Fruit fly (Drosophila melanogaster) whole organism, embryonic: ENCODE data around the gene VhaPPA1-2.

Experiments
- Abd-B ChIP-seq: fragments of 200-800 bp; sonication (Bioruptor generic); optimal IDR thresholded peaks from 2 replicates; lab custom pipeline; 2018; ENCODE audit warnings: missing biosample characterization, mild to moderate bottlenecking, missing genetic modification characterization, moderate library complexity
- Antp ChIP-seq: fragments of 200-800 bp; sonication (Bioruptor generic); optimal IDR thresholded peaks from 3 replicates; lab custom pipeline; 2016; ENCODE audit warnings: missing biosample characterization, missing genetic modification characterization
- Bgb ChIP-seq: fragments of 200-800 bp; sonication (Bioruptor generic); IDR thresholded peaks from 2 replicates; pipeline ENCODE4 v1.3.6; 2022; ENCODE audit warnings: missing biosample characterization, missing genetic modification characterization; ENCODE audit not compliant: partially characterized antibody
- CG10267 ChIP-seq: fragments of 200-800 bp; sonication (Bioruptor generic); optimal IDR thresholded peaks from 2 replicates; lab custom pipeline; 2018; ENCODE audit warnings: missing biosample characterization, mild to moderate bottlenecking, missing genetic modification characterization, moderate library complexity
- CG11085 ChIP-seq: fragments of 200-800 bp; sonication (Bioruptor generic); IDR thresholded peaks from 2 replicates; pipeline ENCODE4 v1.3.6; 2022; ENCODE audit warnings: missing biosample characterization, missing genetic modification characterization
- CG12104 ChIP-seq: fragments of 200-800 bp; sonication (Bioruptor generic); optimal IDR thresholded peaks from 3 replicates; lab custom pipeline; 2016; ENCODE audit warnings: missing biosample characterization, missing genetic modification characterization
- CG12744 ChIP-seq: fragments of 200-800 bp; sonication (Bioruptor generic); optimal IDR thresholded peaks from 2 replicates; lab custom pipeline; 2016; ENCODE audit warnings: missing biosample characterization, missing genetic modification characterization
- CG14710 ChIP-seq: fragments of 200-800 bp; sonication (Bioruptor generic); optimal IDR thresholded peaks from 3 replicates; lab custom pipeline; 2019; ENCODE audit warnings: missing biosample characterization, mild to moderate bottlenecking, missing genetic modification characterization, moderate library complexity
- CG15011 ChIP-seq: fragments of 200-800 bp; sonication (Bioruptor generic); optimal IDR thresholded peaks from 3 replicates; lab custom pipeline; 2018; ENCODE audit warnings: missing biosample characterization, mild to moderate bottlenecking, missing genetic modification characterization
- CG15479 ChIP-seq: fragments of 200-800 bp; sonication (Bioruptor generic); optimal IDR thresholded peaks from 3 replicates; lab custom pipeline; 2019; ENCODE audit warnings: missing biosample characterization, mild to moderate bottlenecking, missing genetic modification characterization, moderate library complexity
- CG18599 ChIP-seq: fragments of 200-800 bp; sonication (Bioruptor generic); optimal IDR thresholded peaks from 3 replicates; lab custom pipeline; 2017; ENCODE audit warnings: missing biosample characterization, missing genetic modification characterization, mild to moderate bottlenecking, moderate library complexity, missing genetic modification reagents
- CG30431 ChIP-seq: fragments of 200-800 bp; sonication (Bioruptor generic); optimal IDR thresholded peaks from 2 replicates; lab custom pipeline; 2017; ENCODE audit warnings: missing biosample characterization, missing genetic modification characterization
- CG31365 ChIP-seq: fragments of 200-800 bp; sonication (Bioruptor generic); optimal IDR thresholded peaks from 2 replicates; lab custom pipeline; 2018; ENCODE audit warnings: missing biosample characterization, mild to moderate bottlenecking, missing genetic modification characterization
- CG31388 ChIP-seq: fragments of 200-800 bp; sonication (Bioruptor generic); optimal IDR thresholded peaks from 2 replicates; lab custom pipeline; 2016; ENCODE audit warnings: missing biosample characterization, missing genetic modification characterization
- CG32532 ChIP-seq: fragments of 200-800 bp; sonication (Bioruptor generic); IDR thresholded peaks from 2 replicates; pipeline ENCODE4 v1.3.6; 2022; ENCODE audit warnings: missing biosample characterization, missing genetic modification characterization
- CG33213 ChIP-seq: fragments of 200-800 bp; sonication (Bioruptor generic); optimal IDR thresholded peaks from 3 replicates; lab custom pipeline; 2016; ENCODE audit warnings: missing biosample characterization, missing genetic modification characterization
- CG3995 ChIP-seq: fragments of 200-800 bp; sonication (Bioruptor generic); optimal IDR thresholded peaks from 3 replicates; lab custom pipeline; 2016; ENCODE audit warnings: missing biosample characterization, missing genetic modification characterization
- CG4404 ChIP-seq: fragments of 200-800 bp; sonication (Bioruptor generic); IDR thresholded peaks from 2 replicates; pipeline ENCODE4 v1.3.6; 2022; ENCODE audit warnings: missing biosample characterization, missing genetic modification characterization
- CG4617 ChIP-seq: fragments of 200-800 bp; sonication (Bioruptor generic); optimal IDR thresholded peaks from 3 replicates; lab custom pipeline; 2016; ENCODE audit warnings: missing biosample characterization, missing genetic modification characterization, borderline replicate concordance
- CG4854 ChIP-seq: fragments of 200-800 bp; sonication (Bioruptor generic); optimal IDR thresholded peaks from 2 replicates; lab custom pipeline; 2016; ENCODE audit warnings: missing biosample characterization, missing genetic modification characterization, inconsistent platforms
- CG5245 ChIP-seq: fragments of 200-800 bp; sonication (Bioruptor generic); optimal IDR thresholded peaks from 3 replicates; lab custom pipeline; 2016; ENCODE audit warnings: missing biosample characterization, missing genetic modification characterization
- CG8089 ChIP-seq: fragments of 200-800 bp; sonication (Bioruptor generic); optimal IDR thresholded peaks from 3 replicates; lab custom pipeline; 2016; ENCODE audit warnings: missing biosample characterization, missing genetic modification characterization
- CG8924 ChIP-seq: fragments of 200-800 bp; optimal IDR thresholded peaks from 3 replicates; lab custom pipeline; 2019; ENCODE audit warnings: missing biosample characterization, mild to moderate bottlenecking, missing genetic modification characterization, moderate library complexity
- CG9817 ChIP-seq: fragments of 200-800 bp; sonication (Bioruptor generic); optimal IDR thresholded peaks from 2 replicates; lab custom pipeline; 2018; ENCODE audit warnings: missing biosample characterization, mild to moderate bottlenecking, missing genetic modification characterization, moderate library complexity
- Deaf1 ChIP-seq: fragments of 200-800 bp; optimal IDR thresholded peaks from 3 replicates; lab custom pipeline; 2019; ENCODE audit warnings: missing biosample characterization, mild to moderate bottlenecking, missing genetic modification characterization, moderate library complexity
- Dip2 ChIP-seq: fragments of 200-800 bp; sonication (Bioruptor generic); IDR thresholded peaks from 2 replicates; pipeline ENCODE4 v1.3.6; 2022; ENCODE audit warnings: missing biosample characterization, missing genetic modification characterization
- ERR ChIP-seq: fragments of 200-800 bp; sonication (Bioruptor generic); optimal IDR thresholded peaks from 2 replicates; lab custom pipeline; 2016; ENCODE audit warnings: missing biosample characterization, missing genetic modification characterization
- HHEX ChIP-seq: fragments of 200-800 bp; sonication (Bioruptor generic); optimal IDR thresholded peaks from 3 replicates; lab custom pipeline; 2017; ENCODE audit warnings: missing biosample characterization, mild to moderate bottlenecking, missing genetic modification characterization, missing genetic modification reagents
- HLHmδ ChIP-seq: fragments of 200-800 bp; sonication (Bioruptor generic); optimal IDR thresholded peaks from 2 replicates; lab custom pipeline; 2018; ENCODE audit warnings: missing biosample characterization, mild to moderate bottlenecking, missing genetic modification characterization, moderate library complexity
- Stat92E ChIP-seq, 3 experiments: fragments of >200 bp in 2 of 3; fragments of 200-800 bp in 1 of 3; sonication (Bioruptor generic) in 1 of 3; optimal IDR thresholded peaks; 2 replicates each; lab custom pipeline; 2017 to 2019; ENCODE audit warnings: missing biosample characterization in 3 of 3, missing genetic modification characterization in 3 of 3, mild to moderate bottlenecking in 1 of 3, moderate library complexity in 1 of 3
- Xrp1 ChIP-seq: fragments of 200-800 bp; sonication (Bioruptor generic); IDR thresholded peaks from 2 replicates; pipeline ENCODE4 v1.3.6; 2022; ENCODE audit warnings: missing biosample characterization, missing genetic modification characterization
- bbx ChIP-seq: fragments of 200-800 bp; sonication (Bioruptor generic); IDR thresholded peaks from 2 replicates; pipeline ENCODE4 v1.3.6; 2022; ENCODE audit warnings: missing biosample characterization, missing genetic modification characterization; ENCODE audit not compliant: partially characterized antibody
- bigmax ChIP-seq: fragments of 200-800 bp; sonication (Bioruptor generic); optimal IDR thresholded peaks from 2 replicates; lab custom pipeline; 2018; ENCODE audit warnings: missing biosample characterization, mild to moderate bottlenecking, missing genetic modification characterization
- en ChIP-seq: fragments of 200-800 bp; sonication (Bioruptor generic); optimal IDR thresholded peaks from 2 replicates; lab custom pipeline; 2016; ENCODE audit warnings: missing biosample characterization, missing genetic modification characterization
- eve ChIP-seq, 2 experiments: fragments of >200 bp; optimal IDR thresholded peaks; 2 replicates each; lab custom pipeline; 2017; ENCODE audit warnings: missing biosample characterization in 2 of 2, missing genetic modification characterization in 2 of 2
- ewg ChIP-seq: fragments of 200-800 bp; sonication (Bioruptor generic); optimal IDR thresholded peaks from 3 replicates; lab custom pipeline; 2017; ENCODE audit warnings: mild to moderate bottlenecking, missing biosample characterization, missing genetic modification reagents, missing genetic modification characterization
- fd102C ChIP-seq: fragments of 200-800 bp; sonication (Bioruptor generic); optimal IDR thresholded peaks from 2 replicates; lab custom pipeline; 2018; ENCODE audit warnings: missing biosample characterization, mild to moderate bottlenecking, missing genetic modification characterization, moderate library complexity
- gcm ChIP-seq: fragments of 200-800 bp; sonication (Bioruptor generic); optimal IDR thresholded peaks from 2 replicates; lab custom pipeline; 2019; ENCODE audit warnings: missing biosample characterization, mild to moderate bottlenecking, missing genetic modification characterization, moderate library complexity
- h ChIP-seq: fragments of >200 bp; optimal IDR thresholded peaks from 2 replicates; lab custom pipeline; 2017
- insv ChIP-seq, 2 experiments: fragments of 200-800 bp; sonication (Bioruptor generic); optimal IDR thresholded peaks; 3 replicates each; lab custom pipeline; 2016 to 2018; ENCODE audit warnings: missing biosample characterization in 2 of 2, missing genetic modification characterization in 2 of 2
- odd ChIP-seq: fragments of 200-800 bp; sonication (Bioruptor generic); optimal IDR thresholded peaks from 2 replicates; lab custom pipeline; 2017; ENCODE audit warnings: missing biosample characterization, mild to moderate bottlenecking, missing genetic modification characterization
- prd ChIP-seq, 3 experiments: fragments of >200 bp in 2 of 3; fragments of 200-800 bp in 1 of 3; sonication (Bioruptor generic) in 1 of 3; optimal IDR thresholded peaks in 2 of 3; IDR thresholded peaks in 1 of 3; 2 replicates in 2 of 3; 3 replicates in 1 of 3; pipeline versions ENCODE4 v1.3.6 to Lab custom; 2017 to 2022; ENCODE audit warnings: missing biosample characterization in 1 of 3, missing genetic modification characterization in 1 of 3
- sna ChIP-seq: fragments of 200-800 bp; sonication (Bioruptor generic); IDR thresholded peaks from 2 replicates; pipeline ENCODE4 v1.3.6; 2022; ENCODE audit warnings: missing biosample characterization, missing genetic modification characterization; ENCODE audit not compliant: partially characterized antibody
- stc ChIP-seq: fragments of 200-800 bp; sonication (Bioruptor generic); IDR thresholded peaks from 2 replicates; pipeline ENCODE4 v1.3.6; 2022; ENCODE audit warnings: missing biosample characterization, missing genetic modification characterization
- tna ChIP-seq: fragments of 200-800 bp; sonication (Bioruptor generic); IDR thresholded peaks from 2 replicates; pipeline ENCODE4 v1.3.6; 2022; ENCODE audit warnings: missing biosample characterization, missing genetic modification characterization; ENCODE audit not compliant: partially characterized antibody
- trem ChIP-seq: fragments of 200-800 bp; optimal IDR thresholded peaks from 3 replicates; lab custom pipeline; 2019; ENCODE audit warnings: missing biosample characterization, mild to moderate bottlenecking, missing genetic modification characterization, moderate library complexity
- trh ChIP-seq: fragments of 200-800 bp; sonication (Bioruptor generic); optimal IDR thresholded peaks from 2 replicates; lab custom pipeline; 2016; ENCODE audit warnings: missing biosample characterization, missing genetic modification characterization
- usp ChIP-seq: fragments of >200 bp; optimal IDR thresholded peaks from 2 replicates; lab custom pipeline; 2017; ENCODE audit warnings: missing biosample characterization, missing genetic modification characterization
- vfl ChIP-seq: fragments of 200-800 bp; sonication (Bioruptor generic); optimal IDR thresholded peaks from 2 replicates; lab custom pipeline; 2016; ENCODE audit warnings: missing biosample characterization, missing genetic modification characterization
- yki ChIP-seq: fragments of >200 bp; optimal IDR thresholded peaks from 3 replicates; lab custom pipeline; 2018

Gene VhaPPA1-2

dm6 chr3R:14903837-14904431 is 3.9 kb upstream of the VhaPPA1-2 start, which contains the start of gene VhaPPA1-1 (continued):
- TF ChIP-seq CG18599 (GFP tag; lab: Kevin White, UChicago) (no peak), Abd-B (GFP tag; lab: Kevin White, UChicago) (peak; percentile 46), vfl (GFP tag; lab: Kevin White, UChicago) (no peak), CG11085 (no peak), stc (GFP tag; lab: Robert Waterston, UW) (no peak), Stat92E (GFP tag; optimal IDR thresholded peaks at IDR 0.05; lab: Kevin White, UChicago) (no peak), CG30431 (GFP tag; lab: Kevin White, UChicago) (no peak), prd (optimal IDR thresholded peaks at IDR 0.05; lab: Kevin White, UChicago) (no peak), prd (GFP tag; IDR thresholded peaks at IDR 0.05; lab: Robert Waterston, UW) (no peak), CG8924 (peak; percentile 17), CG33213 (GFP tag; lab: Kevin White, UChicago) (peak; percentile 15), CG3995 (GFP tag; lab: Kevin White, UChicago) (peak; percentile 68), Dip2 (GFP tag; lab: Robert Waterston, UW) (no peak), CG12744 (GFP tag; lab: Kevin White, UChicago) (no peak), HLHmδ (peak; percentile 4), Deaf1 (tag; lab: Kevin White, UChicago) (no peak), CG10267 (tag; lab: Kevin White, UChicago) (peak; percentile 66), CG9817 (peak; percentile 16), CG31365 (no peak), CG15479 (GFP tag; lab: Kevin White, UChicago) (no peak), CG32532 (GFP tag; lab: Robert Waterston, UW) (peak; percentile 8; the same call in 1 of the 2 replicates), trh (GFP tag; lab: Kevin White, UChicago) (no peak), sna (GFP tag; lab: Robert Waterston, UW) (0 out of 2 replicates have a peak, but pooled peaks have one; percentile 33), CG14710 (tag; lab: Kevin White, UChicago) (peak; percentile 85), tna (GFP tag; lab: Robert Waterston, UW) (no peak), yki (lab: Kevin White, UChicago) (no peak), CG4404 (GFP tag; lab: Robert Waterston, UW) (no peak), fd102C (no peak), ERR (GFP tag; lab: Kevin White, UChicago) (no peak), odd (no peak), Antp (no peak), CG5245 (no peak), CG4854 (GFP tag; lab: Kevin White, UChicago) (no peak), bbx (GFP tag; lab: Robert Waterston, UW) (0 out of 2 replicates have a peak, but pooled peaks have one; percentile 20), CG15011 (GFP tag; lab: Kevin White, UChicago) (no peak), CG12104 (GFP tag; lab: Kevin White, UChicago) (no peak), bigmax (GFP tag; lab: Kevin White, UChicago) (no peak), usp (GFP tag; lab: Kevin White, UChicago) (no peak), insv (GFP tag; optimal IDR thresholded peaks at IDR 0.05; lab: Kevin White, UChicago) (peak in 1 of 2 experiments; percentile 5), CG31388 (no peak), ewg (GFP tag; lab: Kevin White, UChicago) (no peak), CG4617 (peak; percentile 41), gcm (GFP tag; lab: Kevin White, UChicago) (no peak), eve (GFP tag; optimal IDR thresholded peaks at IDR 0.05; lab: Kevin White, UChicago) (no peak), trem (tag; lab: Kevin White, UChicago) (peak; percentile 71), h (lab: Kevin White, UChicago) (no peak), en (no peak), CG8089 (GFP tag; lab: Kevin White, UChicago) (no peak), Xrp1 (GFP tag; lab: Robert Waterston, UW) (no peak), HHEX (no peak), Bgb (no peak; the same call in 1 of the 2 replicates)
